Worm (Caenorhabditis elegans) whole organism, early embryonic: ENCODE data around the gene F58A6.1.

Experiments
- ama-1 ChIP-seq: fragments of 150-350 bp; optimal IDR thresholded peaks from 2 replicates; lab custom pipeline; 2014
- ceh-13 ChIP-seq: fragments of 200-800 bp; sonication (Bioruptor generic); optimal IDR thresholded peaks from 2 replicates; lab custom pipeline; 2018; ENCODE audit warnings: mild to moderate bottlenecking, missing genetic modification characterization, missing compliant biosample characterization
- ets-7 ChIP-seq: sonication (generic microtip); optimal IDR thresholded peaks from 2 replicates; lab custom pipeline; 2016; ENCODE audit warnings: missing genotype, missing genetic modification characterization, missing compliant biosample characterization
- flt-1 ChIP-seq: fragments of 200-800 bp; sonication (Bioruptor generic); IDR thresholded peaks from 2 replicates; pipeline ENCODE4 v1.3.6; 2022; ENCODE audit warnings: missing genetic modification characterization, missing compliant biosample characterization
- hmg-4 ChIP-seq: fragments of 200-800 bp; sonication (Bioruptor generic); optimal IDR thresholded peaks from 2 replicates; lab custom pipeline; 2018; ENCODE audit warnings: mild to moderate bottlenecking, missing genetic modification characterization, missing compliant biosample characterization
- tbx-11 ChIP-seq: fragments of 200-800 bp; sonication (Bioruptor generic); IDR thresholded peaks from 2 replicates; pipeline ENCODE4 v1.3.6; 2022; ENCODE audit warnings: missing genetic modification characterization, missing compliant biosample characterization
- tra-4 ChIP-seq: sonication (generic microtip); optimal IDR thresholded peaks from 2 replicates; lab custom pipeline; 2017; ENCODE audit warnings: missing genetic modification characterization, missing compliant biosample characterization

DNA sequence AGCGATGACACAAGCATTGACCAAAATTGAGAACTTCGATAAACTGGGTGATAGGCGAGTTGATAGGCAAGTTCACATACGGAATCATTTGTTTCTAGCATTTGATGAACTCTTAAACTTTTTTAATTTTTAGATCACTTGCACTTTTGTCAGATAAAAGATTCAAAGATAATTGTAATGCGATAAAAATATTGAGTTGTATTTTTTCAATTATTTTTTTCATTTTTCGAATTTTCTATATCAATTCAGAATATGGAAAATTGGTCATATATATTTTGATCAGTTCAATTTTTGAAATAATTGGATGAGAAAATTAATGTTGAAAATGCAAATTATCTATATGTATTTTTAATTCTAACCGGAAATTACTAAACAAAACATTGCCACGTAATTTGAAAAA lies 24.0 kb downstream of the F58A6.1 start, which contains the start of gene srb-3:
- TF ChIP-seq tbx-11 (GFP tag; lab: Robert Waterston, UW) = no peak
- no peak for TF ChIP-seq hmg-4 (GFP tag; lab: Kevin White, UChicago)
- TF ChIP-seq tra-4 (tag; lab: Kevin White, UChicago) = no peak
- no peak for TF ChIP-seq ceh-13 (GFP tag; lab: Kevin White, UChicago)
- no peak for TF ChIP-seq ama-1 (lab: Kevin White, UChicago)
- no peak for TF ChIP-seq flt-1 (GFP tag; lab: Robert Waterston, UW)
- TF ChIP-seq ets-7 (tag; lab: Kevin White, UChicago) = no peak
